Fruit fly (Drosophila melanogaster) whole organism, adult: ENCODE results near the gene Oat.

ENCODE experiments used
- CG11617 ChIP-seq: fragments of 200-800 bp; sonication (Bioruptor generic); optimal IDR thresholded peaks from 2 replicates; lab custom pipeline; 2017; ENCODE audit warnings: mild to moderate bottlenecking, missing biosample characterization, missing genetic modification reagents, missing genetic modification characterization
- CG1620 ChIP-seq: fragments of 200-800 bp; sonication (Bioruptor generic); optimal IDR thresholded peaks from 2 replicates; lab custom pipeline; 2016; ENCODE audit warnings: missing biosample characterization, missing genetic modification characterization
- CG5204 ChIP-seq: fragments of 200-800 bp; sonication (Bioruptor generic); optimal IDR thresholded peaks from 2 replicates; lab custom pipeline; 2016; ENCODE audit warnings: missing biosample characterization, missing genetic modification characterization
- CG7045 ChIP-seq: fragments of 200-800 bp; sonication (Bioruptor generic); optimal IDR thresholded peaks from 2 replicates; lab custom pipeline; 2017; ENCODE audit warnings: missing biosample characterization, mild to moderate bottlenecking, missing genetic modification characterization
- CG7101 ChIP-seq: fragments of 200-800 bp; sonication (Bioruptor generic); optimal IDR thresholded peaks from 2 replicates; lab custom pipeline; 2018; ENCODE audit warnings: missing biosample characterization, mild to moderate bottlenecking, missing genetic modification characterization, moderate library complexity
- Crg-1 ChIP-seq: fragments of 200-800 bp; sonication (Bioruptor generic); optimal IDR thresholded peaks from 2 replicates; lab custom pipeline; 2016; ENCODE audit warnings: missing biosample characterization, missing genetic modification characterization
- cic ChIP-seq: fragments of 200-800 bp; sonication (Bioruptor generic); optimal IDR thresholded peaks from 2 replicates; lab custom pipeline; 2017; ENCODE audit warnings: missing biosample characterization, mild to moderate bottlenecking, missing genetic modification characterization, moderate library complexity
- cnc ChIP-seq, 2 experiments: fragments of >200 bp; optimal IDR thresholded peaks; 2 replicates each; lab custom pipeline; 2017
- kay ChIP-seq: fragments of 200-800 bp; sonication (Bioruptor generic); peaks from one replicate; lab custom pipeline; 2016; ENCODE audit warnings: missing biosample characterization, missing genetic modification characterization, borderline replicate concordance
- ovo ChIP-seq: fragments of 200-800 bp; sonication (Bioruptor generic); optimal IDR thresholded peaks from 2 replicates; lab custom pipeline; 2016; ENCODE audit warnings: missing biosample characterization, missing genetic modification characterization
- pad ChIP-seq: fragments of 200-800 bp; sonication (Bioruptor generic); optimal IDR thresholded peaks from 3 replicates; lab custom pipeline; 2017; ENCODE audit warnings: missing biosample characterization, missing genetic modification characterization, mild to moderate bottlenecking, moderate library complexity, missing genetic modification reagents

DNA sequence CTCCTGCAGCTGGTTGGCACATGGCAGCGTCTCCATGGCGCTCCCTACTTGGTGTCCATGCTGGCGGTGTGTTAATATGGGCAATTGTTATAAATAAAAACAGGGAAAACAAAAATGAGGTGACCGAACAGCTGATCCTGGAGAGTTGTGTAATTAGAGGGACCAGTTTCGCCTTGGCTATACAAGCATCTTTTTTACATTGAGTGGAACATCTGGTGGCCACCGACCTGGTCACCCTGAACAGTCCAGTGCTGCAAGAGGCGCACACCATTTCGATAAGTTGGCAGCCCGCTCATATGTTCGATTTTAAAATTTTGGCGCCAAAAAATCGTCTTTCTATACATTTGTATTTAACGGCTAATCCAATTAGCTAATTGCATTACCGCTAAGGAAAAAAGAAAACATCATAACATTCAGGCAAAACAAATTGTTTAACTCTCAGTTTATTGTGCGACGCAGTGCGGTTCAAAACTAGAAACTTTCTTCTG lies 37.6 kb upstream of the Oat start, which contains the start of the genes CG8765 and Gbeta76C:
- TF ChIP-seq CG7101 (tag; lab: Kevin White, UChicago), result peak; percentile 9
- TF ChIP-seq CG5204, result no peak
- TF ChIP-seq pad, result peak; percentile 49
- TF ChIP-seq kay (GFP tag; lab: Kevin White, UChicago), result no peak
- peak; percentile 62 for TF ChIP-seq Crg-1 (GFP tag; lab: Kevin White, UChicago)
- TF ChIP-seq ovo (GFP tag; lab: Kevin White, UChicago), result peak; percentile 31
- peak; percentile 41 for TF ChIP-seq cic (GFP tag; lab: Kevin White, UChicago)
- no peak for TF ChIP-seq CG11617 (GFP tag; lab: Kevin White, UChicago)
- TF ChIP-seq CG7045 (GFP tag; lab: Kevin White, UChicago), result no peak
- no peak for TF ChIP-seq cnc (optimal IDR thresholded peaks at IDR 0.05; lab: Kevin White, UChicago)
- TF ChIP-seq CG1620 (GFP tag; lab: Kevin White, UChicago), result peak; percentile 71
